Worm (Caenorhabditis elegans): Measurements from ENCODE around the gene nhr-132.
A peak's percentile ranks its signal among the peaks of the same experiment; 100 is the strongest.

nhr-132 gene

DNA sequence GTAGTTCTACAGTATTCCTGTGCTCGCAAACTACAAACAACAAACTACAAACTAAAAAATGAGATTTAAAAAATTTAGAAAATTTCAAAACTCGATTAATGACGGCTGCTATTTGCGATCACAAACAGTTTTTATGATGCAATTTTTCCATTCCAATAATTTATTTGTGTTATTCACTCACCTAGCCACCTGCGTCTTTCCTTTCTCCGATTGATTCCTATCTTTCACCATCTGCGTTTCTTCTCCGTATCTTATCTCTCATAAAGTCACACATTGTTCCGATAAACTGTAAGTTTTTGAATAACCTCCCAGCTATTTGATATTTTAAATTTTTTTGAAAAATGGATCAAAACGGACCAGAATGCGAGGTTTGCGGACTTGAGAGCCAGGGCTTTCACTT lies at the start of gene nhr-132:
Gene nhr-132 (plus strand): TSS at position 271 of the 400 bp plus-strand sequence.
- peak; percentile 53 for TF ChIP-seq ceh-28 (tag; optimal IDR thresholded peaks at IDR 0.05)
- peak; percentile 60 for TF ChIP-seq elt-2 (tag; optimal IDR thresholded peaks at IDR 0.05)
- TF ChIP-seq elt-3 (tag; optimal IDR thresholded peaks at IDR 0.05): peak in 1 of 3 experiments; percentile 58
- TF ChIP-seq egl-5 (tag; optimal IDR thresholded peaks at IDR 0.05): peak; percentile 14
- TF ChIP-seq lin-15B (tag; optimal IDR thresholded peaks at IDR 0.05): no peak
- peak; percentile 28 for TF ChIP-seq nhr-25 (tag; optimal IDR thresholded peaks at IDR 0.05)
- peak; percentile 18 for TF ChIP-seq hmg-11 (tag; optimal IDR thresholded peaks at IDR 0.05)
- TF ChIP-seq R02D3.7 (tag; optimal IDR thresholded peaks at IDR 0.05): no peak
- TF ChIP-seq nhr-67 (tag; optimal IDR thresholded peaks at IDR 0.05): no peak
- peak; percentile 73 for TF ChIP-seq pqm-1 (tag; optimal IDR thresholded peaks at IDR 0.05)
- peak; percentile 27 for TF ChIP-seq nhr-23 (tag; optimal IDR thresholded peaks at IDR 0.05)

DNA sequence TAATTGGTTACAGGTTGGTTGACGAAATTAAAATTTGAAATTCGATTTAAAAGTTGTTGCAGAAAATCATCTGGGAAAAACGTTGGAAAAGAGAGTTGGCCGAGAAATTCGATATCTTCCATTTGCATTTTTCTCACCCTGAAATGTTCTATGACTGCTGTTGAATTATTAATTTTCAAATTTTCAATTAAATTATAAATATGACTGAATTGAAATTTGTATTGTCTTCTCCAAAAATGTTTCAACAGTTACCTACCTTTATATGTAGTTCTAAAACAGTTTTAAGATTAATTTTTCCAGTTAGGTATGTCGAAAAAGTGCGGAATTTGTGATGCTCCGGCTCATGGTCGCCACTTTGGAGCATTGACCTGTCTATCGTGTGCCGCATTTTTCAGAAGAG lies 47.6 kb upstream of the nhr-132 start, which contains the start of gene nhr-211:
Gene nhr-211 (plus strand): TSS at position 301 of the 400 bp plus-strand sequence.
- TF ChIP-seq nhr-237 (tag; optimal IDR thresholded peaks at IDR 0.05): no peak
- TF ChIP-seq pqm-1 (tag; optimal IDR thresholded peaks at IDR 0.05): no peak
- TF ChIP-seq sea-2 (GFP tag; optimal IDR thresholded peaks at IDR 0.05): no peak
- no peak for TF ChIP-seq nhr-76 (tag; optimal IDR thresholded peaks at IDR 0.05)
- no peak for TF ChIP-seq lsy-12 (tag; optimal IDR thresholded peaks at IDR 0.05)
- TF ChIP-seq ZK546.5 (tag; optimal IDR thresholded peaks at IDR 0.05): no peak
- TF ChIP-seq mml-1 (tag; optimal IDR thresholded peaks at IDR 0.05): no peak
- no peak for TF ChIP-seq eor-1 (tag; optimal IDR thresholded peaks at IDR 0.05)
- TF ChIP-seq daf-12 (tag; optimal IDR thresholded peaks at IDR 0.05): no peak
- TF ChIP-seq ceh-82 (tag; optimal IDR thresholded peaks at IDR 0.05): no peak
- no peak for TF ChIP-seq aly-2 (tag; optimal IDR thresholded peaks at IDR 0.05)
- no peak for TF ChIP-seq nhr-23 (tag; optimal IDR thresholded peaks at IDR 0.05)
- TF ChIP-seq elt-3 (tag; optimal IDR thresholded peaks at IDR 0.05): no peak
- no peak for TF ChIP-seq zag-1 (tag; optimal IDR thresholded peaks at IDR 0.05)
- no peak for TF ChIP-seq ama-1 (optimal IDR thresholded peaks at IDR 0.05)
- TF ChIP-seq ceh-16 (tag; optimal IDR thresholded peaks at IDR 0.05): no peak
- TF ChIP-seq nhr-77 (tag; optimal IDR thresholded peaks at IDR 0.05): no peak

DNA sequence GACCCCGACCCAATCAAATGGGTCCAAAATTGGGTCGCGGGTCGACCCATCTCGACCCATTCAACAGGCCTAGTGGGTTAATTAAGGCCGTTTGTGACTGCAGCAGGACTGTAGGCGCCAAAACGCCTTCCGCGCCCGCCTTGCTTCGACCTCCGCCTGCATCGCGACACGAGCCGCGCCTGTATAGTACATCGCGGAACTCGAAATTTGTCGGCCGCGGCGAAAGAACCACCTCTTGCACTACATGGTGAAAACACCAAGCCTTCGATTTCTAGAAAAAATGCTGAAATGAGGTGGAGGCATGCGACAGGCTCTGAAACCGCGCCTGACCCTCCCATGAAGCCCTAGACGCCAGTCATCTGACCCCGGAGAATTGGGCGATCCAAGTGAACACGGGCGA lies 46.3 kb upstream of the nhr-132 start:
- TF ChIP-seq nhr-28 (tag; optimal IDR thresholded peaks at IDR 0.05) (no peak), ceh-28 (tag; optimal IDR thresholded peaks at IDR 0.05) (no peak)

DNA sequence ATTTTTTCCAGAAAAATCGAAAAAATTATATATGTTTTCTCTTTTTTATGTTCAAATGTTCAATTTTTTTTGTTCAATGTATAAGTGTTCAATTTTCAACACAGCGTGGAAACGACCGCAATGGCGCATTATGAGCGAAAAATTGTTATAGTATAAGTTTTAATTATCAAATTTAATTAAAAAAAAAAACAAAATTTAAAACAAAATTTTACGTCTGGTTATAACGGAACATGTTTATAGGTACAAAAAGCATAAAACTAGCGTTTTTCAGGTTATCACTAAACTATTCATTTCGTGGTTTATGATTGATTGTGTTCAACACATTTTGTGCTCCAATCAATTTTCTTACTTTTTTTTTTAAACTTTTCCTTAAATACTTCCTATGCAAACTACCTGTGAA lies 44.9 kb upstream of the nhr-132 start, which contains the start of gene nhr-106:
Gene nhr-106 (plus strand): TSS at position 301 of the 400 bp plus-strand sequence.
- TF ChIP-seq pqm-1 (tag; optimal IDR thresholded peaks at IDR 0.05) (peak; percentile 6), elt-2 (tag; optimal IDR thresholded peaks at IDR 0.05) (peak; percentile 39), unc-62 (GFP tag; optimal IDR thresholded peaks at IDR 0.05) (no peak)

DNA sequence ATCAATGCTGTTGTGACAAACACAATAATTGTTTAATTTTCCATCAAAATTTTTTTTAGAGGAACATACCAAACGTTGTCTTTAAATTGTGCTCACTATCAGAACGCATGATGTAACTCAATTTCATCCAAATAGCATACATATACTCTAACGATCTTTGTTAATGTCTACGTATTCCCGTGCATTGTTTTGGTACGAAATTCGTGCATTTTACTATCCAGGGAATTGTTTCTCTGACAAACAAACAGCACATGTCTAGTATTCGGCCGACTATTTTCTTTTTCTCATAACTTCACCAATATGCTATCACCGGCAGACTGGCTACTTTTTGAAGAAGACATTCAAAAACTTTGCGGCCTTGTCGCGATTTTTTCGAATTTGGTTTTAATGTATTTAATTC lies 42.8 kb upstream of the nhr-132 start, which contains the start of gene str-196:
Gene str-196 (plus strand): TSS at position 301 of the 400 bp plus-strand sequence.
- no peak for TF ChIP-seq nhr-12 (tag; optimal IDR thresholded peaks at IDR 0.05)
- TF ChIP-seq unc-39 (tag; optimal IDR thresholded peaks at IDR 0.05): no peak
- no peak for TF ChIP-seq nhr-43 (tag; optimal IDR thresholded peaks at IDR 0.05; ENCODE audit: poor library complexity, severe bottlenecking)
- TF ChIP-seq eor-1 (tag; optimal IDR thresholded peaks at IDR 0.05): no peak
- no peak for TF ChIP-seq mdl-1 (tag; optimal IDR thresholded peaks at IDR 0.05)
- TF ChIP-seq nhr-28 (tag; optimal IDR thresholded peaks at IDR 0.05): no peak
- TF ChIP-seq lsy-12 (tag; optimal IDR thresholded peaks at IDR 0.05): no peak
- no peak for TF ChIP-seq snpc-4 (tag; optimal IDR thresholded peaks at IDR 0.05)
- no peak for TF ChIP-seq ama-1 (optimal IDR thresholded peaks at IDR 0.05)
- no peak for TF ChIP-seq unc-62 (GFP tag; optimal IDR thresholded peaks at IDR 0.05)

DNA sequence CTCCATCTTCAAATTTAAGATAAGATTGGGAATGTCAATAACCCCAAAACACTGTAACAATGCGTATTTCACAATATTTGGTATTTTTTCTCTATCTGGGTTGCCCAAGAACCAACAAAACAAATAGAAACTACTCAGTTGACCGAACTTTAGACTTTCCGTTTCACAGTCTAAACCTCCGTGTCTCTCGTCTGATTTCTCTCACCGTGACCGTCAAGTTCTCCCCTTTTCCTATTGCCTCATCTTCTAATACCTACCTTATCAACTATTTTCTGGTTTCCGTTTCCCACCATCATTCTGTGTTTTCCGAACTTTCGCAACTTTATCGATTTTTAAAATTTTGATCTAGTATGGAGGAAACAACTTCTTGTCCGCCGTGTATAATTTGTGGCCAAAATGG lies 40.0 kb upstream of the nhr-132 start, which contains the start of gene nhr-131:
Gene nhr-131 (plus strand): TSS at position 87 of the 400 bp plus-strand sequence.
- TF ChIP-seq jun-1 (tag; optimal IDR thresholded peaks at IDR 0.05) (peak; percentile 40), ceh-28 (tag; optimal IDR thresholded peaks at IDR 0.05) (peak; percentile 66), elt-2 (tag; optimal IDR thresholded peaks at IDR 0.05) (peak; percentile 70), elt-3 (tag; optimal IDR thresholded peaks at IDR 0.05) (peak in 2 of 3 experiments; percentile 33 to 43), nhr-23 (tag; optimal IDR thresholded peaks at IDR 0.05) (peak; percentile 30), pqm-1 (tag; optimal IDR thresholded peaks at IDR 0.05) (peak; percentile 30), ama-1 (optimal IDR thresholded peaks at IDR 0.05) (no peak), pha-4 (tag; optimal IDR thresholded peaks at IDR 0.05) (peak; percentile 47), ZK546.5 (tag; optimal IDR thresholded peaks at IDR 0.05) (no peak)

Data from whole organism, L3 larva.